Fruit fly (Drosophila melanogaster): ENCODE data around the gene Nep2.

The Nep2 gene

DNA sequence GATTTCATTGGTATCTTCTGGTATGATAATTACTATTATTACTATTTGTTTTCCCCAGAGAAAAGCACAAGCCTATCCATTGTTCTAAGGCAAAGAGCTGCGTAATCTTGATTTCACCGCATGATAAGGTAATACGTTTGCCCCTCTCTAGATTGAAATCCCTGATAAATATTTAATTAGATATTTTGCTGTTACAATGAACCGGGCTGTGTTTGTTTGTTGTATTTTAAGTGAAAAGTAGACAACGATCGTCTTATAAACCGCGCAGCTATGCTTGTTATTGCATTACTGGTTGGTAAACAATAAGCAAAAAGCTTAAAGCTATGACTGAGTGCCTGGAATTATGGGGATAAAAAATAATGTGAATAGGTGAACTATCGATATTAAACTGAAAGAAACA, 36.9 kb downstream of the Nep2 start:
- no peak for TF ChIP-seq pan (optimal IDR thresholded peaks at IDR 0.05)
- no peak for TF ChIP-seq Mio (GFP tag; optimal IDR thresholded peaks at IDR 0.05)
- no peak for TF ChIP-seq Hr78 (GFP tag; optimal IDR thresholded peaks at IDR 0.05)
- no peak for TF ChIP-seq jim (GFP tag; optimal IDR thresholded peaks at IDR 0.05)
- TF ChIP-seq CrebA (GFP tag; optimal IDR thresholded peaks at IDR 0.05; ENCODE audit: borderline replicate concordance) = no peak
- TF ChIP-seq Abd-B (GFP tag; optimal IDR thresholded peaks at IDR 0.05) = no peak
- TF ChIP-seq lola (GFP tag; optimal IDR thresholded peaks at IDR 0.05) = no peak

DNA sequence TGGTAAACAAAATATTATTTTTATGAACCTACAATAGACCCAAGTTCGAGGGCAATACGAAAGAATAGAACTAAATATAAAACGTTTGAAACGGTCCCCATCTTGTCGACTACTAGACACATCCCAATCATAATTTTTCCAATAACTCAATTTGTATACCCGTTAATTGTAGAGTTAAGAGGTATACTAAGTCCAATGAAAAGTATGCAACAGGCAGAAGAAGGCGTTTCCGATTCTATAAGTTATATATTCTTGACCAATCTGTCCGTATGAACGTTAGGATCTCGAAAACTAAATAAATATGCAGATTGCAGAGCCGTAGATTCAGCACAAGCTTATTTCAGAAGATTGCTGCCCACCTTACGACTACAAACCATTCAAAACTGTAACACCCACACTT, 41.2 kb downstream of the Nep2 start, which contains the start of gene CG33927:
Gene CG33927 (minus strand): TSS at position 101 of the 400 bp plus-strand sequence.
- no peak for TF ChIP-seq Dfd (GFP tag; optimal IDR thresholded peaks at IDR 0.05)
- no peak for TF ChIP-seq dmrt93B (GFP tag; optimal IDR thresholded peaks at IDR 0.05)
- TF ChIP-seq br (GFP tag; optimal IDR thresholded peaks at IDR 0.05) = no peak
- TF ChIP-seq woc (GFP tag; optimal IDR thresholded peaks at IDR 0.05) = no peak
- no peak for TF ChIP-seq Jra (GFP tag; optimal IDR thresholded peaks at IDR 0.05)
- no peak for TF ChIP-seq Hr83 (GFP tag; optimal IDR thresholded peaks at IDR 0.05; ENCODE audit: poor library complexity, severe bottlenecking)
- no peak for TF ChIP-seq Sp1 (GFP tag; optimal IDR thresholded peaks at IDR 0.05)
- no peak for TF ChIP-seq sv (GFP tag; optimal IDR thresholded peaks at IDR 0.05)
- TF ChIP-seq CG32264 (GFP tag; optimal IDR thresholded peaks at IDR 0.05) = no peak
- TF ChIP-seq jim (GFP tag; optimal IDR thresholded peaks at IDR 0.05) = no peak
- no peak for TF ChIP-seq HLH106 (tag; optimal IDR thresholded peaks at IDR 0.05)

DNA sequence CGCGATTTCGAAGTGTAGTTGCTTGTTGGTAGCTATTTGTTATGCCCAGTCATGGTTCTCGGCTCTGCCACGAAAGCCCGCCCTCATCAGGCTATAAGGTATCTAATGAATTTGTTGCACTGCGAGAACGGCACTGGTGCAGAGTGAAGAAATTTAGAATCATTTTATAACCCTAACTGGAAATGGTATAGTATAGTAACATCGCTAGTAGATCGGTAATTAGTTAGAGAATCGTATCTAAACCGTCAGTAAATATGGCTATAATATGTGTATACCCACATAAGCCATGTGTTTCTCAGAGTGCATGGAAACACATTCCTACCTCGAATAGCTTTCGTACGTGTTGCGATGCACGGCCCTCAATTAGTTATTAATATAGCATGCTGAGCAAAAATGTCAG, 44.5 kb downstream of the Nep2 start:
- TF ChIP-seq brk (GFP tag; optimal IDR thresholded peaks at IDR 0.05) (no peak), Vsx2 (GFP tag; optimal IDR thresholded peaks at IDR 0.05; ENCODE audit: partially characterized antibody) (no peak), ey (GFP tag; optimal IDR thresholded peaks at IDR 0.05) (peak; percentile 43), h (GFP tag; optimal IDR thresholded peaks at IDR 0.05) (peak; percentile 39), sage (GFP tag; optimal IDR thresholded peaks at IDR 0.05) (no peak), CG32264 (GFP tag; optimal IDR thresholded peaks at IDR 0.05) (no peak), OdsH (GFP tag; optimal IDR thresholded peaks at IDR 0.05) (no peak), br (GFP tag; optimal IDR thresholded peaks at IDR 0.05) (no peak), foxo (GFP tag; optimal IDR thresholded peaks at IDR 0.05) (peak in 1 of 2 experiments; percentile 39), Rel (GFP tag; optimal IDR thresholded peaks at IDR 0.05) (no peak), Rel (tag; optimal IDR thresholded peaks at IDR 0.05) (no peak), Hnf4 (GFP tag; optimal IDR thresholded peaks at IDR 0.05) (no peak), psq (GFP tag; optimal IDR thresholded peaks at IDR 0.05) (no peak), CG9705 (GFP tag; optimal IDR thresholded peaks at IDR 0.05) (no peak), Mio (GFP tag; optimal IDR thresholded peaks at IDR 0.05) (no peak), fru (GFP tag; optimal IDR thresholded peaks at IDR 0.05) (peak; percentile 19)

DNA sequence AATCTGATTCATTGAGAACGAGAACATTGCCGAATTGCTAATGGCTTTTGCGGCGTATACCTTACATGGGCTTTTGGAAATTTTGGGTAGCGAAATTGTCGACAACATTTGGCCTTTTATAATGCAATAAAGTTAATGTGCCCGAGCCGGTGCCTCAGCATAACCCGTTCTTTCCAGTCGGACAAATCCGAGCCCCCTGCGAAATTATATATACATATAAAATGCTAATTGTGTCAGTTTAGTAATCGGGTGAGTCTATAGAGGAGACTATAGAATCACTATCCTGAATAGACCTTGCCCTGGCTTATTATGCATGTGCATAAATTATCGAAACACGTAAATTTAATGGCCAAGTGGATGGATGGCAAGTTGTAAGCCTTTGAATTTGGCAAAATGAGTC, 53.3 kb downstream of the Nep2 start:
- TF ChIP-seq Dif (GFP tag; optimal IDR thresholded peaks at IDR 0.05; ENCODE audit: partially characterized antibody) = no peak
- no peak for TF ChIP-seq CrebA (GFP tag; optimal IDR thresholded peaks at IDR 0.05; ENCODE audit: borderline replicate concordance)
- no peak for TF ChIP-seq Sp1 (GFP tag; optimal IDR thresholded peaks at IDR 0.05)
- no peak for TF ChIP-seq ey (GFP tag; optimal IDR thresholded peaks at IDR 0.05)
- no peak for TF ChIP-seq usp (GFP tag; optimal IDR thresholded peaks at IDR 0.05)
- no peak for TF ChIP-seq br (GFP tag; optimal IDR thresholded peaks at IDR 0.05)
- TF ChIP-seq Hnf4 (GFP tag; optimal IDR thresholded peaks at IDR 0.05) = no peak
- no peak for TF ChIP-seq pan (optimal IDR thresholded peaks at IDR 0.05)
- no peak for TF ChIP-seq woc (GFP tag; optimal IDR thresholded peaks at IDR 0.05)
- TF ChIP-seq h (GFP tag; optimal IDR thresholded peaks at IDR 0.05) = no peak
- TF ChIP-seq CG9705 (GFP tag; optimal IDR thresholded peaks at IDR 0.05) = no peak
- no peak for TF ChIP-seq CG32264 (GFP tag; optimal IDR thresholded peaks at IDR 0.05)
- no peak for TF ChIP-seq GATAd (GFP tag; optimal IDR thresholded peaks at IDR 0.05)
- TF ChIP-seq Abd-B (GFP tag; optimal IDR thresholded peaks at IDR 0.05) = no peak
- TF ChIP-seq fru (GFP tag; optimal IDR thresholded peaks at IDR 0.05) = no peak
- TF ChIP-seq Jra (GFP tag; optimal IDR thresholded peaks at IDR 0.05) = no peak
- no peak for TF ChIP-seq dsf (GFP tag; optimal IDR thresholded peaks at IDR 0.05; ENCODE audit: borderline replicate concordance)
- no peak for TF ChIP-seq dl (GFP tag; optimal IDR thresholded peaks at IDR 0.05; ENCODE audit: insufficient read depth in 1 of 2, partially characterized antibody in 2 of 2)
